Worm (Caenorhabditis elegans): Measurements from ENCODE around the gene F58H7.1.

DNA sequence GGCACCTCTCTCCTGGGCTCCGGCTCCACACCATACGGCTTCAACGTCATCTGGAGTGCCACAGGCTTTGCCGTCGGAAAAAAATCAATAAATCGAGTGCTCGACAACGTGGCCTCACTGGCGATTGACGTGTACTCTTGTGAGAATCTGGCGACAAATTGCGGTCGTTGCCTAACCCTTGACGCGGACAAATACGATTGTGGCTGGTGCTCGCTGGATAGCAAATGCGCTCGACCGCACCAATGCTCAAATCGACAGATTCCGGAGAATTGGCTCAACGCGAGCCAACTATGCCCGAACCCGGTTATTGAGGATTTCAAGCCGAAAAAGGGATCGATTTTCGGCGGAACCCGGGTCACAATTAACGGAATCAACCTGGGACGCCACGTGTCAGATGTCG, 36.8 kb upstream of the F58H7.1 start:
- TF ChIP-seq unc-62 (GFP tag; optimal IDR thresholded peaks at IDR 0.05): no peak
- TF ChIP-seq snpc-4 (tag; optimal IDR thresholded peaks at IDR 0.05): no peak
- TF ChIP-seq jun-1 (tag; optimal IDR thresholded peaks at IDR 0.05): no peak
- TF ChIP-seq nhr-77 (tag; optimal IDR thresholded peaks at IDR 0.05): no peak
